Worm (Caenorhabditis elegans): ENCODE data around the gene snai-1.
A peak's percentile ranks its signal among the peaks of the same experiment; 100 is the strongest.

The snai-1 gene

ce11 chrIV:262460-262859, 51.1 kb downstream of the snai-1 start:
- no peak for TF ChIP-seq pha-4 (GFP tag; IDR thresholded peaks at IDR 0.05)
- TF ChIP-seq pha-4 (tag; optimal IDR thresholded peaks at IDR 0.05) = no peak
- TF ChIP-seq hlh-11 (tag; optimal IDR thresholded peaks at IDR 0.05) = no peak
- no peak for TF ChIP-seq madf-5 (GFP tag; IDR thresholded peaks at IDR 0.05)
- TF ChIP-seq unc-39 (tag; optimal IDR thresholded peaks at IDR 0.05) = no peak
- TF ChIP-seq F10B5.3 (tag; optimal IDR thresholded peaks at IDR 0.05) = no peak
- TF ChIP-seq T26A8.4 (GFP tag; IDR thresholded peaks at IDR 0.05) = no peak
- no peak for TF ChIP-seq mxl-3 (GFP tag; optimal IDR thresholded peaks at IDR 0.05)
- TF ChIP-seq pqm-1 (tag; optimal IDR thresholded peaks at IDR 0.05) = no peak
- no peak for TF ChIP-seq ztf-11 (tag; optimal IDR thresholded peaks at IDR 0.05)
- TF ChIP-seq zip-11 (GFP tag; IDR thresholded peaks at IDR 0.05) = no peak
- no peak for TF ChIP-seq nhr-28 (tag; optimal IDR thresholded peaks at IDR 0.05)
- TF ChIP-seq nhr-48 (tag; optimal IDR thresholded peaks at IDR 0.05) = no peak
- no peak for TF ChIP-seq zfp-3 (GFP tag; conservative IDR thresholded peaks at IDR 0.05)
- no peak for TF ChIP-seq skn-1 (tag; optimal IDR thresholded peaks at IDR 0.05)
- TF ChIP-seq Y5F2A.4 (GFP tag; optimal IDR thresholded peaks at IDR 0.05) = no peak
- no peak for TF ChIP-seq fos-1 (tag; optimal IDR thresholded peaks at IDR 0.05)
- TF ChIP-seq ceh-20 (GFP tag; IDR thresholded peaks at IDR 0.05) = no peak
- no peak for TF ChIP-seq lir-3 (tag; optimal IDR thresholded peaks at IDR 0.05)
- no peak for TF ChIP-seq Y48G9A.11 (GFP tag; IDR thresholded peaks at IDR 0.05)
- no peak for TF ChIP-seq spr-1 (tag; optimal IDR thresholded peaks at IDR 0.05)

ce11 chrIV:261607-262006, 51.9 kb downstream of the snai-1 start, which contains the start of gene pqbp-1.1:
TSS of gene pqbp-1.1 (minus strand) at chrIV:261683.
- TF ChIP-seq tra-1 (GFP tag; IDR thresholded peaks at IDR 0.05) (no peak), duxl-1 (tag; optimal IDR thresholded peaks at IDR 0.05; ENCODE audit: poor library complexity) (no peak), madf-5 (GFP tag; IDR thresholded peaks at IDR 0.05) (no peak), ama-1 (optimal IDR thresholded peaks at IDR 0.05) (no peak), nhr-25 (tag; optimal IDR thresholded peaks at IDR 0.05; ENCODE audit: borderline replicate concordance, insufficient read depth) (peak; percentile 5), dmd-8 (GFP tag; IDR thresholded peaks at IDR 0.05) (no peak), nhr-102 (tag; optimal IDR thresholded peaks at IDR 0.05) (no peak), fkh-10 (GFP tag; optimal IDR thresholded peaks at IDR 0.05) (peak; percentile 13), ceh-28 (tag; optimal IDR thresholded peaks at IDR 0.05) (no peak), mep-1 (tag; optimal IDR thresholded peaks at IDR 0.05) (peak; percentile 79), ces-1 (GFP tag; optimal IDR thresholded peaks at IDR 0.05) (peak; percentile 61), hmg-1.1 (GFP tag; IDR thresholded peaks at IDR 0.05) (0 out of 2 replicates have a peak, but pooled peaks have one; percentile 26), hlh-30 (tag; optimal IDR thresholded peaks at IDR 0.05; ENCODE audit: insufficient read depth) (peak; percentile 47), lin-38 (GFP tag; IDR thresholded peaks at IDR 0.05) (peak; percentile 94), nhr-237 (tag; optimal IDR thresholded peaks at IDR 0.05) (no peak), mes-2 (tag; optimal IDR thresholded peaks at IDR 0.05; ENCODE audit: poor library complexity, severe bottlenecking) (peak; percentile 49), lsy-2 (tag; optimal IDR thresholded peaks at IDR 0.05) (peak in 1 of 2 experiments; percentile 76), dpl-1 (GFP tag; optimal IDR thresholded peaks at IDR 0.05) (peak; percentile 90), dve-1 (tag; optimal IDR thresholded peaks at IDR 0.05; ENCODE audit: insufficient read depth) (peak; percentile 50), nhr-28 (tag; optimal IDR thresholded peaks at IDR 0.05) (peak; percentile 36)
